Fruit fly (Drosophila melanogaster) whole organism, embryonic: ENCODE results near the gene H.
A peak's percentile ranks its signal among the peaks of the same experiment; 100 is the strongest.

Experiments
- B-H2 ChIP-seq: fragments of 200-800 bp; sonication (Bioruptor generic); optimal IDR thresholded peaks from 2 replicates; lab custom pipeline; 2018; ENCODE audit warnings: missing biosample characterization, mild to moderate bottlenecking, missing genetic modification characterization
- CG10209 ChIP-seq: fragments of 200-800 bp; sonication (Bioruptor generic); optimal IDR thresholded peaks from 3 replicates; lab custom pipeline; 2017; ENCODE audit warnings: missing biosample characterization, mild to moderate bottlenecking, missing genetic modification characterization, missing genetic modification reagents
- CG10321 ChIP-seq: fragments of 200-800 bp; sonication (Bioruptor generic); IDR thresholded peaks from 2 replicates; pipeline ENCODE4 v1.3.6; 2022; ENCODE audit warnings: missing biosample characterization, missing genetic modification characterization
- CG11085 ChIP-seq: fragments of 200-800 bp; sonication (Bioruptor generic); IDR thresholded peaks from 2 replicates; pipeline ENCODE4 v1.3.6; 2022; ENCODE audit warnings: missing biosample characterization, missing genetic modification characterization
- CG11247 ChIP-seq: fragments of 200-800 bp; sonication (Bioruptor generic); IDR thresholded peaks from 2 replicates; pipeline ENCODE4 v1.3.6; 2022; ENCODE audit warnings: missing biosample characterization, missing genetic modification characterization
- CG12659 ChIP-seq: fragments of 200-800 bp; sonication (Bioruptor generic); optimal IDR thresholded peaks from 3 replicates; lab custom pipeline; 2017; ENCODE audit warnings: mild to moderate bottlenecking, missing biosample characterization, missing genetic modification reagents, missing genetic modification characterization
- CG12744 ChIP-seq: fragments of 200-800 bp; sonication (Bioruptor generic); optimal IDR thresholded peaks from 2 replicates; lab custom pipeline; 2016; ENCODE audit warnings: missing biosample characterization, missing genetic modification characterization
- CG15479 ChIP-seq: fragments of 200-800 bp; sonication (Bioruptor generic); optimal IDR thresholded peaks from 3 replicates; lab custom pipeline; 2019; ENCODE audit warnings: missing biosample characterization, mild to moderate bottlenecking, missing genetic modification characterization, moderate library complexity
- CG1603 ChIP-seq: fragments of 200-800 bp; sonication (Bioruptor generic); optimal IDR thresholded peaks from 2 replicates; lab custom pipeline; 2019; ENCODE audit warnings: missing biosample characterization, mild to moderate bottlenecking, missing genetic modification characterization, moderate library complexity
- CG2129 ChIP-seq: fragments of 200-800 bp; sonication (Bioruptor generic); IDR thresholded peaks from 2 replicates; pipeline ENCODE4 v1.3.6; 2022; ENCODE audit warnings: missing biosample characterization, missing genetic modification characterization; ENCODE audit not compliant: partially characterized antibody
- CG30020 ChIP-seq: fragments of 200-800 bp; optimal IDR thresholded peaks from 2 replicates; lab custom pipeline; 2019; ENCODE audit warnings: missing biosample characterization, mild to moderate bottlenecking, missing genetic modification characterization, moderate library complexity
- CG6272 ChIP-seq: fragments of 200-800 bp; sonication (Bioruptor generic); IDR thresholded peaks from 2 replicates; pipeline ENCODE4 v1.3.6; 2022; ENCODE audit warnings: missing biosample characterization, missing genetic modification characterization
- CG6654 ChIP-seq: fragments of 200-800 bp; sonication (Bioruptor generic); optimal IDR thresholded peaks from 2 replicates; lab custom pipeline; 2017; ENCODE audit warnings: missing biosample characterization, mild to moderate bottlenecking, missing genetic modification characterization
- CG7372 ChIP-seq: fragments of 200-800 bp; sonication (Bioruptor generic); IDR thresholded peaks from 2 replicates; pipeline ENCODE4 v1.3.6; 2022; ENCODE audit warnings: missing biosample characterization, missing genetic modification characterization
- CG7745 ChIP-seq: fragments of 200-800 bp; sonication (Bioruptor generic); optimal IDR thresholded peaks from 2 replicates; lab custom pipeline; 2018; ENCODE audit warnings: missing biosample characterization, mild to moderate bottlenecking, missing genetic modification characterization, moderate library complexity
- CG8388 ChIP-seq: fragments of 200-800 bp; sonication (Bioruptor generic); optimal IDR thresholded peaks from 2 replicates; lab custom pipeline; 2019; ENCODE audit warnings: missing biosample characterization, mild to moderate bottlenecking, missing genetic modification characterization, moderate library complexity
- CG9727 ChIP-seq: fragments of 200-800 bp; sonication (Bioruptor generic); optimal IDR thresholded peaks from 3 replicates; lab custom pipeline; 2017; ENCODE audit warnings: missing biosample characterization, mild to moderate bottlenecking, missing genetic modification characterization
- Eip74EF ChIP-seq, 2 experiments: fragments of 200-800 bp in 1 of 2; fragments of >200 bp in 1 of 2; sonication (Bioruptor generic) in 1 of 2; optimal IDR thresholded peaks; 2 replicates each; lab custom pipeline; 2017 to 2019; ENCODE audit warnings: missing biosample characterization in 2 of 2, missing genetic modification characterization in 2 of 2, mild to moderate bottlenecking in 1 of 2, moderate library complexity in 1 of 2
- Kr ChIP-seq: fragments of 200-800 bp; sonication (Bioruptor generic); optimal IDR thresholded peaks from 2 replicates; lab custom pipeline; 2017; ENCODE audit warnings: missing biosample characterization, mild to moderate bottlenecking, missing genetic modification characterization
- Lhr ChIP-seq: fragments of 200-800 bp; sonication (Bioruptor generic); optimal IDR thresholded peaks from 3 replicates; lab custom pipeline; 2017; ENCODE audit warnings: mild to moderate bottlenecking, missing biosample characterization, missing genetic modification reagents, missing genetic modification characterization
- MESR4 ChIP-seq: fragments of 200-800 bp; sonication (Bioruptor generic); optimal IDR thresholded peaks from 2 replicates; lab custom pipeline; 2018; ENCODE audit warnings: missing biosample characterization, mild to moderate bottlenecking, missing genetic modification characterization, moderate library complexity
- Med ChIP-seq: fragments of 200-800 bp; sonication (Bioruptor generic); peaks from one replicate; lab custom pipeline; 2016; ENCODE audit warnings: missing biosample characterization, missing genetic modification characterization, mild to moderate bottlenecking, inconsistent platforms, moderate library complexity
- Poxn ChIP-seq: fragments of 200-800 bp; sonication (Bioruptor generic); IDR thresholded peaks from 2 replicates; pipeline ENCODE4 v1.3.6; 2022; ENCODE audit warnings: missing biosample characterization, missing genetic modification characterization
- Sry-δ ChIP-seq: fragments of 200-800 bp; sonication (Bioruptor generic); optimal IDR thresholded peaks from 2 replicates; lab custom pipeline; 2016; ENCODE audit warnings: missing biosample characterization, missing genetic modification characterization
- TFAM ChIP-seq: fragments of 200-800 bp; sonication (Bioruptor generic); optimal IDR thresholded peaks from 2 replicates; lab custom pipeline; 2017; ENCODE audit warnings: missing biosample characterization, missing genetic modification characterization, inconsistent platforms
- Trl ChIP-seq, 3 experiments: fragments of >200 bp in 2 of 3; fragments of 200-800 bp in 1 of 3; sonication (Bioruptor generic) in 1 of 3; optimal IDR thresholded peaks; 2 replicates in 1 of 3; 3 replicates in 2 of 3; lab custom pipeline; 2016 to 2017; ENCODE audit warnings: missing biosample characterization in 1 of 3, missing genetic modification characterization in 1 of 3
- bcd ChIP-seq: fragments of 200-800 bp; sonication (Bioruptor generic); optimal IDR thresholded peaks from 2 replicates; lab custom pipeline; 2017; ENCODE audit warnings: missing biosample characterization, mild to moderate bottlenecking, missing genetic modification characterization
- br ChIP-seq: fragments of >200 bp; optimal IDR thresholded peaks from 2 replicates; lab custom pipeline; 2017
- esg ChIP-seq: fragments of 200-800 bp; sonication (Bioruptor generic); conservative IDR thresholded peaks from 2 replicates; pipeline ENCODE4 v1.3.6; 2022; ENCODE audit warnings: missing biosample characterization, missing genetic modification characterization
- fd64A ChIP-seq: fragments of 200-800 bp; sonication (Bioruptor generic); optimal IDR thresholded peaks from 3 replicates; lab custom pipeline; 2018; ENCODE audit warnings: missing biosample characterization, mild to moderate bottlenecking, missing genetic modification characterization
- fru ChIP-seq: fragments of >200 bp; optimal IDR thresholded peaks from 2 replicates; lab custom pipeline; 2017
- gro ChIP-seq: fragments of 200-800 bp; sonication (Bioruptor generic); optimal IDR thresholded peaks from 2 replicates; lab custom pipeline; 2016; ENCODE audit warnings: missing biosample characterization, missing genetic modification characterization
- ind ChIP-seq: fragments of 200-800 bp; sonication (Bioruptor generic); optimal IDR thresholded peaks from 3 replicates; lab custom pipeline; 2016; ENCODE audit warnings: missing biosample characterization, missing genetic modification characterization
- jing ChIP-seq: fragments of 200-800 bp; sonication (Bioruptor generic); optimal IDR thresholded peaks from 2 replicates; lab custom pipeline; 2018; ENCODE audit warnings: missing biosample characterization, mild to moderate bottlenecking, missing genetic modification characterization
- kay ChIP-seq: fragments of 200-800 bp; sonication (Bioruptor generic); optimal IDR thresholded peaks from 2 replicates; lab custom pipeline; 2016; ENCODE audit warnings: missing biosample characterization, missing genetic modification characterization
- luna ChIP-seq: fragments of 200-800 bp; sonication (Bioruptor generic); optimal IDR thresholded peaks from 2 replicates; lab custom pipeline; 2016; ENCODE audit warnings: missing biosample characterization, missing genetic modification characterization
- odd ChIP-seq: fragments of 200-800 bp; sonication (Bioruptor generic); optimal IDR thresholded peaks from 2 replicates; lab custom pipeline; 2017; ENCODE audit warnings: missing biosample characterization, mild to moderate bottlenecking, missing genetic modification characterization
- org-1 ChIP-seq: fragments of 200-800 bp; sonication (Bioruptor generic); optimal IDR thresholded peaks from 2 replicates; lab custom pipeline; 2017; ENCODE audit warnings: missing biosample characterization, missing genetic modification characterization
- otp ChIP-seq: fragments of 200-800 bp; sonication (Bioruptor generic); IDR thresholded peaks from 3 replicates; pipeline ENCODE4, ENCODE4 v1.3.6; 2022; ENCODE audit warnings: missing biosample characterization, missing genetic modification characterization
- pfk ChIP-seq: fragments of 200-800 bp; sonication (Bioruptor generic); optimal IDR thresholded peaks from 2 replicates; lab custom pipeline; 2018; ENCODE audit warnings: missing biosample characterization, mild to moderate bottlenecking, missing genetic modification characterization, moderate library complexity
- pum ChIP-seq: fragments of 200-800 bp; sonication (Bioruptor generic); optimal IDR thresholded peaks from 2 replicates; lab custom pipeline; 2016; ENCODE audit warnings: missing biosample characterization, missing genetic modification characterization
- repo ChIP-seq: fragments of 200-800 bp; sonication (Bioruptor generic); optimal IDR thresholded peaks from 2 replicates; lab custom pipeline; 2016; ENCODE audit warnings: missing biosample characterization, missing genetic modification characterization
- scrt ChIP-seq: fragments of 200-800 bp; sonication (Bioruptor generic); optimal IDR thresholded peaks from 2 replicates; lab custom pipeline; 2018; ENCODE audit warnings: missing biosample characterization, mild to moderate bottlenecking, missing genetic modification characterization, moderate library complexity
- sens ChIP-seq: fragments of 200-800 bp; sonication (Bioruptor generic); peaks from one replicate; lab custom pipeline; 2016; ENCODE audit warnings: missing biosample characterization, missing genetic modification characterization
- sisA ChIP-seq: fragments of 200-800 bp; sonication (Bioruptor generic); IDR thresholded peaks from 2 replicates; pipeline ENCODE4 v1.3.6; 2022; ENCODE audit warnings: missing biosample characterization, missing genetic modification characterization
- so ChIP-seq: fragments of 200-800 bp; sonication (Bioruptor generic); IDR thresholded peaks from 3 replicates; pipeline ENCODE4 v1.3.6; 2022; ENCODE audit warnings: missing biosample characterization, missing genetic modification characterization
- ttk ChIP-seq: fragments of 200-800 bp; sonication (Bioruptor generic); IDR thresholded peaks from 2 replicates; pipeline ENCODE4 v2.1.2; 2022; ENCODE audit warnings: missing biosample characterization, missing genetic modification characterization
- vvl ChIP-seq: fragments of 200-800 bp; sonication (Bioruptor generic); IDR thresholded peaks from 2 replicates; pipeline ENCODE4 v1.3.6; 2022; ENCODE audit warnings: missing biosample characterization, missing genetic modification characterization
- zfh2 ChIP-seq: fragments of 200-800 bp; sonication (Bioruptor generic); optimal IDR thresholded peaks from 2 replicates; lab custom pipeline; 2016; ENCODE audit warnings: missing biosample characterization, missing genetic modification characterization

H gene

dm6 chr3R:20587630-20588479 is 33.9 kb upstream of the H start, which contains the start of gene Septin2 (continued):
- TF ChIP-seq kay (GFP tag; lab: Kevin White, UChicago) (peak; percentile 68), repo (peak; percentile 54), esg (GFP tag; lab: Robert Waterston, UW) (peak; percentile 44; the same call in 1 of the 2 replicates), MESR4 (GFP tag; lab: Kevin White, UChicago) (peak; percentile 97), CG6272 (GFP tag; lab: Robert Waterston, UW) (peak; percentile 51; the same call in 1 of the 2 replicates), sisA (GFP tag; lab: Robert Waterston, UW) (peak; percentile 75), Sry-δ (GFP tag; lab: Kevin White, UChicago) (peak; percentile 9), odd (GFP tag; lab: Kevin White, UChicago) (peak; percentile 85), otp (GFP tag; lab: Robert Waterston, UW) (no peak; the same call in 2 of the 3 replicates), pfk (GFP tag; lab: Kevin White, UChicago) (no peak), CG11085 (GFP tag; lab: Robert Waterston, UW) (no peak), zfh2 (no peak), CG9727 (peak; percentile 89), CG8388 (GFP tag; lab: Kevin White, UChicago) (peak; percentile 81), gro (no peak), jing (GFP tag; lab: Kevin White, UChicago) (peak; percentile 65), Med (GFP tag; lab: Kevin White, UChicago) (peak; percentile 86), CG6654 (GFP tag; lab: Kevin White, UChicago) (peak; percentile 69), CG7372 (GFP tag; lab: Robert Waterston, UW) (no peak; the same call in none of the 2 replicates), org-1 (GFP tag; lab: Kevin White, UChicago) (peak; percentile 82), CG11247 (GFP tag; lab: Robert Waterston, UW) (no peak), scrt (GFP tag; lab: Kevin White, UChicago) (peak; percentile 63), sens (GFP tag; lab: Kevin White, UChicago) (peak; percentile 96), Lhr (GFP tag; lab: Kevin White, UChicago) (peak; percentile 70), CG30020 (no peak), CG7745 (no peak), Trl (optimal IDR thresholded peaks at IDR 0.05; lab: Kevin White, UChicago) (no peak), Trl (GFP tag; optimal IDR thresholded peaks at IDR 0.05; lab: Kevin White, UChicago) (peak; percentile 43), B-H2 (GFP tag; lab: Kevin White, UChicago) (no peak), luna (GFP tag; lab: Kevin White, UChicago) (no peak), CG12659 (GFP tag; lab: Kevin White, UChicago) (peak; percentile 72), CG2129 (GFP tag; lab: Robert Waterston, UW) (no peak), TFAM (GFP tag; lab: Kevin White, UChicago) (peak; percentile 22), CG1603 (tag; lab: Kevin White, UChicago) (peak; percentile 47), ind (GFP tag; lab: Kevin White, UChicago) (peak; percentile 69), fd64A (GFP tag; lab: Kevin White, UChicago) (peak; percentile 66), fru (no peak), CG15479 (GFP tag; lab: Kevin White, UChicago) (no peak), Kr (GFP tag; lab: Kevin White, UChicago) (no peak), br (lab: Kevin White, UChicago) (no peak), CG10321 (GFP tag; lab: Robert Waterston, UW) (peak; percentile 47; the same call in 1 of the 2 replicates), vvl (GFP tag; lab: Robert Waterston, UW) (peak; percentile 52; the same call in 1 of the 2 replicates), CG12744 (GFP tag; lab: Kevin White, UChicago) (no peak), Eip74EF (GFP tag; optimal IDR thresholded peaks at IDR 0.05; lab: Kevin White, UChicago) (peak in 1 of 2 experiments; percentile 83), CG10209 (GFP tag; lab: Kevin White, UChicago) (peak; percentile 83), ttk (GFP tag; lab: Robert Waterston, UW) (peak; percentile 67; the same call in 1 of the 2 replicates), so (GFP tag; lab: Robert Waterston, UW) (peak; percentile 83; the same call in 2 of the 3 replicates), Poxn (GFP tag; lab: Robert Waterston, UW) (no peak), bcd (GFP tag; lab: Kevin White, UChicago) (peak; percentile 75), pum (peak; percentile 56)
